Worm (Caenorhabditis elegans): ENCODE measurements around the gene str-5.

DNA sequence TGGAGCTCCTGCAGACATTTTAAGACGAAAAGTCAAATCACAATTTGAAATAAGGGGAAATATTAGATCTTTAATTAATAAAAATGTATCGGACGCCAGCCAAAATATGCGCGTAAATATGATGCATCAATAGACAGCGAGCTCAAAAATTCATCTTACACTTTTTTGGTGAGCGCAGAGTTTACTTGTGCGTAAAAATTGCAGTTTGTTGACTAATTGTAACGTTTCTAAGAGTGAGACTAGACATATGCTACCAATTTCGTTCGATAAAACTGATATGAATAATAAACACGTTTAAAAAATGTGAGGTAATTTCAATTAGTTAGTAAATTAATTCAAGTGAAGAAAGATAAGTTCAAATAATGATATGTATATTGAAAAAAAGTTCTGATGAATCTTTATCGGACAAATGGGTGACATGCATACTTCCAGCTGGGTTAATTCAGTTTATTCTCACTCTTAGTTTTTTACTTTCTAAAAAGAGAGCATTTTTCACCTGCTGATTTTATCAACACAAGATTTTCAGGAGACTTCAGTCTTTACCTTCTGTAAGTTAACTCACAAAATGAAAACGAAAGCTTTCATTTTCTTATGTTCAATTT, 26.2 kb downstream of the str-5 start, which contains the start of the genes nhr-285 and irld-52:
- no peak for TF ChIP-seq ceh-82 (tag; optimal IDR thresholded peaks at IDR 0.05)
- no peak for TF ChIP-seq F13H6.1 (tag; optimal IDR thresholded peaks at IDR 0.05)
- no peak for TF ChIP-seq nhr-77 (tag; optimal IDR thresholded peaks at IDR 0.05)
- TF ChIP-seq egl-27 (tag; optimal IDR thresholded peaks at IDR 0.05): no peak
- TF ChIP-seq lin-39 (tag; optimal IDR thresholded peaks at IDR 0.05): no peak
- no peak for TF ChIP-seq ZK546.5 (tag; optimal IDR thresholded peaks at IDR 0.05)
- TF ChIP-seq ztf-4 (tag; optimal IDR thresholded peaks at IDR 0.05): no peak
- TF ChIP-seq unc-62 (GFP tag; optimal IDR thresholded peaks at IDR 0.05): no peak
- no peak for TF ChIP-seq lsy-2 (tag; optimal IDR thresholded peaks at IDR 0.05)
- no peak for TF ChIP-seq ztf-11 (tag; optimal IDR thresholded peaks at IDR 0.05)
- TF ChIP-seq zag-1 (tag; optimal IDR thresholded peaks at IDR 0.05): no peak
- no peak for TF ChIP-seq lin-11 (tag; optimal IDR thresholded peaks at IDR 0.05)
- no peak for TF ChIP-seq lin-13 (GFP tag; optimal IDR thresholded peaks at IDR 0.05)
- no peak for TF ChIP-seq snpc-4 (tag; optimal IDR thresholded peaks at IDR 0.05)

Data from whole organism, L2 larva.